Worm (Caenorhabditis elegans) whole organism, L2 larva: ENCODE measurements around the gene B0546.4.

Experiments
- C34F6.9 ChIP-seq: fragments of 150-350 bp; optimal IDR thresholded peaks from 2 replicates; lab custom pipeline; 2014; ENCODE audit warnings: missing biosample characterization, missing genetic modification characterization
- F13H6.1 ChIP-seq: sonication (generic microtip); optimal IDR thresholded peaks from 2 replicates; lab custom pipeline; 2016; ENCODE audit warnings: missing genetic modification characterization, missing compliant biosample characterization
- R02D3.7 ChIP-seq: fragments of 150-350 bp; optimal IDR thresholded peaks from 2 replicates; lab custom pipeline; 2014; ENCODE audit warnings: missing biosample characterization, missing genetic modification characterization
- ZK546.5 ChIP-seq: sonication (generic microtip); optimal IDR thresholded peaks from 2 replicates; lab custom pipeline; 2017; ENCODE audit warnings: missing biosample characterization, missing genetic modification characterization
- alr-1 ChIP-seq: fragments of 150-350 bp; optimal IDR thresholded peaks from 2 replicates; lab custom pipeline; 2014; ENCODE audit warnings: missing biosample characterization, missing genetic modification characterization
- ama-1 ChIP-seq: fragments of 150-350 bp; optimal IDR thresholded peaks from 2 replicates; lab custom pipeline; 2018; ENCODE audit warnings: inconsistent platforms
- blmp-1 ChIP-seq: sonication (generic microtip); optimal IDR thresholded peaks from 2 replicates; lab custom pipeline; 2017; ENCODE audit warnings: missing genetic modification characterization, mild to moderate bottlenecking, missing compliant biosample characterization, antibody characterized with exemption, moderate library complexity; ENCODE audit not compliant: insufficient read depth
- crh-2 ChIP-seq: sonication (generic microtip); optimal IDR thresholded peaks from 2 replicates; lab custom pipeline; 2017; ENCODE audit warnings: missing biosample characterization, missing genetic modification characterization
- egl-27 ChIP-seq: sonication (generic microtip); optimal IDR thresholded peaks from 3 replicates; lab custom pipeline; 2017; ENCODE audit warnings: missing biosample characterization, missing genetic modification reagents, missing genetic modification characterization
- elt-1 ChIP-seq: fragments of 150-350 bp; optimal IDR thresholded peaks from 2 replicates; lab custom pipeline; 2014; ENCODE audit warnings: missing biosample characterization, missing genetic modification characterization
- elt-3 ChIP-seq: sonication (generic microtip); optimal IDR thresholded peaks from 2 replicates; lab custom pipeline; 2017; ENCODE audit warnings: missing biosample characterization, missing genetic modification characterization
- fos-1 ChIP-seq: fragments of 150-350 bp; optimal IDR thresholded peaks from 2 replicates; lab custom pipeline; 2014; ENCODE audit warnings: missing biosample characterization, missing genetic modification characterization
- gmeb-1 ChIP-seq: fragments of 150-350 bp; optimal IDR thresholded peaks from 2 replicates; lab custom pipeline; 2014; ENCODE audit warnings: missing biosample characterization, missing genetic modification characterization
- lin-39 ChIP-seq: fragments of 150-350 bp; optimal IDR thresholded peaks from 2 replicates; lab custom pipeline; 2014; ENCODE audit warnings: missing biosample characterization, missing genetic modification reagents, missing genetic modification characterization
- lsy-2 ChIP-seq, 2 experiments: fragments of 150-350 bp in 1 of 2; sonication (generic microtip) in 1 of 2; optimal IDR thresholded peaks; 2 replicates each; lab custom pipeline; 2014 to 2017; ENCODE audit warnings: missing biosample characterization in 2 of 2, missing genetic modification characterization in 2 of 2
- mab-5 ChIP-seq: fragments of 150-350 bp; optimal IDR thresholded peaks from 2 replicates; lab custom pipeline; 2014; ENCODE audit warnings: missing biosample characterization, missing genetic modification characterization
- mdl-1 ChIP-seq, 2 experiments: fragments of 150-350 bp in 1 of 2; sonication (generic microtip) in 1 of 2; optimal IDR thresholded peaks; 2 replicates each; lab custom pipeline; 2017; ENCODE audit warnings: missing biosample characterization in 2 of 2, missing genetic modification characterization in 2 of 2
- nhr-11 ChIP-seq: fragments of 150-350 bp; optimal IDR thresholded peaks from 2 replicates; lab custom pipeline; 2014; ENCODE audit warnings: missing biosample characterization, missing genetic modification characterization
- nhr-129 ChIP-seq: fragments of 150-350 bp; optimal IDR thresholded peaks from 2 replicates; lab custom pipeline; 2014; ENCODE audit warnings: missing biosample characterization, missing genetic modification characterization
- nhr-21 ChIP-seq: fragments of 150-350 bp; optimal IDR thresholded peaks from 2 replicates; lab custom pipeline; 2014; ENCODE audit warnings: missing biosample characterization, missing genetic modification characterization
- nhr-6 ChIP-seq: fragments of 150-350 bp; optimal IDR thresholded peaks from 2 replicates; lab custom pipeline; 2014; ENCODE audit warnings: missing biosample characterization, missing genetic modification characterization
- nhr-77 ChIP-seq: fragments of 150-350 bp; optimal IDR thresholded peaks from 2 replicates; lab custom pipeline; 2014; ENCODE audit warnings: missing biosample characterization, missing genetic modification characterization
- peb-1 ChIP-seq: fragments of 150-350 bp; optimal IDR thresholded peaks from 2 replicates; lab custom pipeline; 2014; ENCODE audit warnings: missing biosample characterization, missing genetic modification characterization
- skn-1 ChIP-seq: sonication (generic microtip); optimal IDR thresholded peaks from 2 replicates; lab custom pipeline; 2017; ENCODE audit warnings: missing biosample characterization, missing genetic modification characterization
- sma-9 ChIP-seq, 2 experiments: fragments of 150-350 bp in 1 of 2; sonication (generic microtip) in 1 of 2; optimal IDR thresholded peaks; 2 replicates each; lab custom pipeline; 2014 to 2016; ENCODE audit warnings: missing genetic modification characterization in 2 of 2, mild to moderate bottlenecking in 1 of 2, missing biosample characterization in 1 of 2, missing compliant biosample characterization in 1 of 2, missing genetic modification reagents in 1 of 2, moderate library complexity in 1 of 2
- unc-39 ChIP-seq: fragments of 150-350 bp; optimal IDR thresholded peaks from 2 replicates; lab custom pipeline; 2014; ENCODE audit warnings: missing biosample characterization, missing genetic modification characterization
- unc-55 ChIP-seq: fragments of 150-350 bp; sonication (generic microtip); optimal IDR thresholded peaks from 3 replicates; lab custom pipeline; 2014; ENCODE audit warnings: missing biosample characterization, missing genetic modification reagents, missing genetic modification characterization
- unc-62 ChIP-seq: fragments of 150-350 bp; optimal IDR thresholded peaks from 2 replicates; lab custom pipeline; 2014; ENCODE audit warnings: missing biosample characterization, missing genetic modification reagents, missing genetic modification characterization
- ztf-1 ChIP-seq: fragments of 200-800 bp; sonication (Bioruptor generic); conservative IDR thresholded peaks from 2 replicates; pipeline ENCODE4 v1.3.6; 2022; ENCODE audit warnings: missing genetic modification characterization, missing compliant biosample characterization
- ztf-4 ChIP-seq: fragments of 150-350 bp; optimal IDR thresholded peaks from 2 replicates; lab custom pipeline; 2014; ENCODE audit warnings: missing biosample characterization, missing genetic modification characterization

Gene B0546.4

ce11 chrIV:3383203-3383602 lies 744 bp downstream of the B0546.4 start:
- TF ChIP-seq lsy-2 (tag; optimal IDR thresholded peaks at IDR 0.05; lab: Kevin White, UChicago) (peak in 1 of 2 experiments; percentile 3), R02D3.7 (tag; lab: Kevin White, UChicago) (no peak), unc-55 (GFP tag; lab: Kevin White, UChicago) (peak; percentile 16)
- TF ChIP-seq, all 48 proteins: peak for 2

ce11 chrIV:3382338-3382907 lies 1.5 kb downstream of the B0546.4 start, which contains the start of gene B0546.3:
Gene B0546.3, minus strand, starts transcription at chrIV:3382841.
- TF ChIP-seq lsy-2 (tag; optimal IDR thresholded peaks at IDR 0.05; lab: Kevin White, UChicago) (peak in 1 of 2 experiments; percentile 19), ZK546.5 (tag; lab: Kevin White, UChicago) (no peak), ama-1 (lab: Kevin White, UChicago) (peak; percentile 71)

- TF ChIP-seq elt-3 (tag; lab: Kevin White, UChicago) = no peak
- no peak for TF ChIP-seq ztf-4 (tag; lab: Kevin White, UChicago)
- no peak for TF ChIP-seq lin-39 (tag; lab: Kevin White, UChicago)
- TF ChIP-seq nhr-129 (tag; lab: Kevin White, UChicago) = no peak
- no peak for TF ChIP-seq alr-1
- peak; percentile 15 for TF ChIP-seq unc-55 (GFP tag; lab: Kevin White, UChicago)
Measured at ce11 chrIV:3378080-3378804, 5.7 kb downstream of the B0546.4 start, which contains the start of gene otub-4. Gene otub-4, minus strand, starts transcription at chrIV:3378130.

ce11 chrIV:3373370-3373769 lies 10.6 kb downstream of the B0546.4 start:
- peak; percentile 2 for TF ChIP-seq gmeb-1
- TF ChIP-seq sma-9 (GFP tag; optimal IDR thresholded peaks at IDR 0.05; lab: Kevin White, UChicago) = no peak
- TF ChIP-seq sma-9 (tag; optimal IDR thresholded peaks at IDR 0.05; lab: Kevin White, UChicago) = no peak

ce11 chrIV:3368638-3369247 lies 15.2 kb downstream of the B0546.4 start, which contains the start of gene vha-19:
Gene vha-19, plus strand, starts transcription at chrIV:3369197.
- TF ChIP-seq F13H6.1 (tag; lab: Kevin White, UChicago) (no peak), lsy-2 (tag; optimal IDR thresholded peaks at IDR 0.05; lab: Kevin White, UChicago) (peak in 1 of 2 experiments; percentile 42), unc-55 (GFP tag; lab: Kevin White, UChicago) (peak; percentile 34), C34F6.9 (tag; lab: Kevin White, UChicago) (peak; percentile 11), fos-1 (tag; lab: Kevin White, UChicago) (peak; percentile 8), mab-5 (no peak), mdl-1 (tag; optimal IDR thresholded peaks at IDR 0.05; lab: Kevin White, UChicago) (no peak), unc-62 (no peak), crh-2 (tag; lab: Kevin White, UChicago) (peak; percentile 20)

ce11 chrIV:3363784-3364183 lies 20.2 kb downstream of the B0546.4 start:
- no peak for TF ChIP-seq unc-62
- no peak for TF ChIP-seq peb-1 (tag; lab: Kevin White, UChicago)
- no peak for TF ChIP-seq elt-1 (tag; lab: Kevin White, UChicago)
- no peak for TF ChIP-seq lin-39 (tag; lab: Kevin White, UChicago)
- TF ChIP-seq unc-39 (tag; lab: Kevin White, UChicago) = no peak
- no peak for TF ChIP-seq egl-27 (tag; lab: Kevin White, UChicago)
- TF ChIP-seq ztf-1 (GFP tag; lab: Robert Waterston, UW) = no peak
- TF ChIP-seq nhr-11 = no peak
- TF ChIP-seq C34F6.9 (tag; lab: Kevin White, UChicago) = no peak
- TF ChIP-seq unc-55 (GFP tag; lab: Kevin White, UChicago) = no peak
- no peak for TF ChIP-seq crh-2 (tag; lab: Kevin White, UChicago)
- TF ChIP-seq blmp-1 = no peak
- TF ChIP-seq nhr-129 (tag; lab: Kevin White, UChicago) = no peak
- TF ChIP-seq skn-1 (tag; lab: Kevin White, UChicago) = no peak
- TF ChIP-seq nhr-77 (tag; lab: Kevin White, UChicago) = no peak
- TF ChIP-seq nhr-21 (tag; lab: Kevin White, UChicago) = no peak
- TF ChIP-seq nhr-6 (tag; lab: Kevin White, UChicago) = no peak
- TF ChIP-seq F13H6.1 (tag; lab: Kevin White, UChicago) = no peak
